Worm (Caenorhabditis elegans) whole organism, L1 larva: ENCODE data around the gene T26G10.5.

Experiments used
- C04F5.9 ChIP-seq: sonication (generic microtip); optimal IDR thresholded peaks from 2 replicates; lab custom pipeline; 2016; ENCODE audit warnings: missing genetic modification characterization, missing compliant biosample characterization
- C16A3.4 ChIP-seq: fragments of 150-350 bp; optimal IDR thresholded peaks from 2 replicates; lab custom pipeline; 2014; ENCODE audit warnings: missing biosample characterization, missing genetic modification characterization
- Y116A8C.19 ChIP-seq: sonication (generic microtip); optimal IDR thresholded peaks from 2 replicates; lab custom pipeline; 2016; ENCODE audit warnings: missing compliant biosample characterization, missing genetic modification characterization, borderline replicate concordance
- aha-1 ChIP-seq: fragments of 150-350 bp; optimal IDR thresholded peaks from 2 replicates; lab custom pipeline; 2014; ENCODE audit warnings: missing biosample characterization, missing genetic modification characterization
- aly-2 ChIP-seq: fragments of 150-350 bp; optimal IDR thresholded peaks from 2 replicates; lab custom pipeline; 2014; ENCODE audit warnings: missing biosample characterization, missing genetic modification characterization
- ama-1 ChIP-seq: fragments of 150-350 bp; optimal IDR thresholded peaks from 2 replicates; lab custom pipeline; 2014
- blmp-1 ChIP-seq: fragments of 150-350 bp; optimal IDR thresholded peaks from 2 replicates; lab custom pipeline; 2014; ENCODE audit warnings: missing biosample characterization, missing genetic modification characterization
- ceh-8 ChIP-seq: fragments of 200-800 bp; sonication (Bioruptor generic); optimal IDR thresholded peaks from 2 replicates; lab custom pipeline; 2018; ENCODE audit warnings: mild to moderate bottlenecking, missing genetic modification characterization, moderate library complexity, missing compliant biosample characterization
- ceh-82 ChIP-seq, 3 experiments: fragments of 150-350 bp in 1 of 3; sonication (generic microtip) in 2 of 3; optimal IDR thresholded peaks; 2 replicates each; lab custom pipeline; 2014 to 2017; ENCODE audit warnings: missing biosample characterization in 3 of 3, missing genetic modification characterization in 3 of 3
- dsc-1 ChIP-seq: sonication (generic microtip); optimal IDR thresholded peaks from 2 replicates; lab custom pipeline; 2016; ENCODE audit warnings: mild to moderate bottlenecking, missing genetic modification characterization, missing compliant biosample characterization
- efl-1 ChIP-seq, 4 experiments: fragments of 150-350 bp; optimal IDR thresholded peaks in 3 of 4; peaks in 1 of 4; 1 replicate in 1 of 4; 2 replicates in 3 of 4; lab custom pipeline; 2014; ENCODE audit warnings: missing biosample characterization in 2 of 4, missing genetic modification characterization in 2 of 4, missing genetic modification reagents in 2 of 4
- efl-3 ChIP-seq: fragments of 200-800 bp; sonication (Bioruptor generic); optimal IDR thresholded peaks from 2 replicates; lab custom pipeline; 2018; ENCODE audit warnings: mild to moderate bottlenecking, missing genetic modification characterization, missing compliant biosample characterization
- egl-27 ChIP-seq, 2 experiments: fragments of 150-350 bp in 1 of 2; sonication (generic microtip); optimal IDR thresholded peaks; 3 replicates each; lab custom pipeline; 2017 to 2018; ENCODE audit warnings: missing biosample characterization in 2 of 2, missing genetic modification characterization in 2 of 2, missing genetic modification reagents in 2 of 2
- elt-3 ChIP-seq, 6 experiments: fragments of 150-350 bp in 1 of 6; sonication (generic microtip); optimal IDR thresholded peaks; 2 replicates each; lab custom pipeline; 2017 to 2018; ENCODE audit warnings: missing biosample characterization in 6 of 6, missing genetic modification characterization in 6 of 6, inconsistent platforms in 1 of 6
- ets-5 ChIP-seq: fragments of 200-800 bp; sonication (Bioruptor generic); IDR thresholded peaks from 2 replicates; pipeline ENCODE4 v1.3.6; 2022; ENCODE audit warnings: missing genetic modification characterization, missing compliant biosample characterization
- fkh-4 ChIP-seq: sonication (generic microtip); optimal IDR thresholded peaks from 2 replicates; lab custom pipeline; 2016; ENCODE audit warnings: missing compliant biosample characterization, missing genetic modification characterization, borderline replicate concordance
- grh-1 ChIP-seq: fragments of 200-800 bp; sonication (Bioruptor generic); IDR thresholded peaks from 2 replicates; pipeline ENCODE4 v1.3.6; 2022; ENCODE audit warnings: missing genetic modification reagents, missing genetic modification characterization, missing compliant biosample characterization
- jun-1 ChIP-seq: fragments of 150-350 bp; optimal IDR thresholded peaks from 2 replicates; lab custom pipeline; 2014; ENCODE audit warnings: missing biosample characterization, missing genetic modification reagents, missing genetic modification characterization
- lin-13 ChIP-seq: fragments of 150-350 bp; optimal IDR thresholded peaks from 2 replicates; lab custom pipeline; 2014; ENCODE audit warnings: missing biosample characterization, missing genetic modification reagents, missing genetic modification characterization
- lin-14 ChIP-seq: fragments of 200-800 bp; sonication (Bioruptor generic); optimal IDR thresholded peaks from 2 replicates; lab custom pipeline; 2018; ENCODE audit warnings: mild to moderate bottlenecking, missing genetic modification characterization, moderate library complexity, missing compliant biosample characterization
- lin-35 ChIP-seq, 2 experiments: fragments of 150-350 bp; optimal IDR thresholded peaks; 2 replicates each; lab custom pipeline; 2014; ENCODE audit warnings: missing biosample characterization in 2 of 2, missing genetic modification characterization in 2 of 2, missing genetic modification reagents in 2 of 2
- mef-2 ChIP-seq: fragments of 150-350 bp; optimal IDR thresholded peaks from 2 replicates; lab custom pipeline; 2014; ENCODE audit warnings: missing biosample characterization, missing genetic modification characterization
- nhr-237 ChIP-seq: fragments of 150-350 bp; optimal IDR thresholded peaks from 2 replicates; lab custom pipeline; 2014; ENCODE audit warnings: missing biosample characterization, missing genetic modification characterization
- nhr-47 ChIP-seq: sonication (generic microtip); optimal IDR thresholded peaks from 2 replicates; lab custom pipeline; 2016; ENCODE audit warnings: mild to moderate bottlenecking, missing genetic modification characterization, moderate library complexity, missing compliant biosample characterization
- nhr-71 ChIP-seq: sonication (generic microtip); optimal IDR thresholded peaks from 2 replicates; lab custom pipeline; 2016; ENCODE audit warnings: mild to moderate bottlenecking, missing genetic modification characterization, moderate library complexity, missing compliant biosample characterization
- nhr-77 ChIP-seq: fragments of 150-350 bp; optimal IDR thresholded peaks from 2 replicates; lab custom pipeline; 2014; ENCODE audit warnings: missing biosample characterization, missing genetic modification characterization
- nhr-84 ChIP-seq: sonication (generic microtip); optimal IDR thresholded peaks from 2 replicates; lab custom pipeline; 2017; ENCODE audit warnings: missing biosample characterization, missing genetic modification characterization
- pqm-1 ChIP-seq: sonication (generic microtip); optimal IDR thresholded peaks from 3 replicates; lab custom pipeline; 2017; ENCODE audit warnings: missing biosample characterization, missing genetic modification characterization
- snpc-4 ChIP-seq: fragments of 150-350 bp; optimal IDR thresholded peaks from 2 replicates; lab custom pipeline; 2014; ENCODE audit warnings: missing biosample characterization, missing genetic modification characterization
- snu-23 ChIP-seq: sonication (generic microtip); optimal IDR thresholded peaks from 2 replicates; lab custom pipeline; 2016; ENCODE audit warnings: missing genetic modification characterization, missing compliant biosample characterization
- sptf-1 ChIP-seq: fragments of 150-350 bp; optimal IDR thresholded peaks from 2 replicates; lab custom pipeline; 2014; ENCODE audit warnings: missing biosample characterization, missing genetic modification characterization
- sup-37 ChIP-seq: fragments of 200-800 bp; sonication (Bioruptor generic); optimal IDR thresholded peaks from 2 replicates; lab custom pipeline; 2018; ENCODE audit warnings: mild to moderate bottlenecking, missing genetic modification characterization, missing compliant biosample characterization
- tlp-1 ChIP-seq: fragments of 150-350 bp; optimal IDR thresholded peaks from 2 replicates; lab custom pipeline; 2014; ENCODE audit warnings: missing biosample characterization, missing genetic modification characterization
- unc-130 ChIP-seq: fragments of 150-350 bp; optimal IDR thresholded peaks from 2 replicates; lab custom pipeline; 2017; ENCODE audit warnings: missing biosample characterization, missing genetic modification characterization, inconsistent platforms
- unc-62 ChIP-seq: fragments of 150-350 bp; optimal IDR thresholded peaks from 2 replicates; lab custom pipeline; 2014; ENCODE audit warnings: missing biosample characterization, missing genetic modification reagents, missing genetic modification characterization
- zag-1 ChIP-seq: fragments of 150-350 bp; optimal IDR thresholded peaks from 2 replicates; lab custom pipeline; 2014; ENCODE audit warnings: missing biosample characterization, missing genetic modification characterization

T26G10.5 gene

ce11 chrIII:9426301-9426700 lies at the start of gene T26G10.5:
Gene T26G10.5, minus strand, starts transcription at chrIII:9426401.
- TF ChIP-seq unc-62 (GFP tag; lab: Kevin White, UChicago) = no peak

ce11 chrIII:9474501-9474900 lies 48.3 kb upstream of the T26G10.5 start:
- TF ChIP-seq jun-1 (tag; lab: Kevin White, UChicago) (peak; percentile 16), fkh-4 (tag; lab: Kevin White, UChicago) (no peak), lin-14 (GFP tag; lab: Kevin White, UChicago) (peak; percentile 23), pqm-1 (tag; lab: Kevin White, UChicago) (peak; percentile 60), blmp-1 (tag; lab: Kevin White, UChicago) (peak; percentile 16), elt-3 (tag; optimal IDR thresholded peaks at IDR 0.05; lab: Kevin White, UChicago) (peak in 1 of 6 experiments; percentile 26), aha-1 (no peak), efl-1 (optimal IDR thresholded peaks at IDR 0.05; lab: Kevin White, UChicago) (no peak), efl-1 (GFP tag; optimal IDR thresholded peaks at IDR 0.05 in 1 of 2; lab: Kevin White, UChicago) (peak in 1 of 2 experiments; percentile 56)

ce11 chrIII:9472464-9472863 lies 46.3 kb upstream of the T26G10.5 start:
- no peak for TF ChIP-seq sup-37 (GFP tag; lab: Kevin White, UChicago)
- no peak for TF ChIP-seq pqm-1 (tag; lab: Kevin White, UChicago)
- TF ChIP-seq nhr-237 (tag; lab: Kevin White, UChicago) = no peak
- TF ChIP-seq lin-35 (GFP tag; optimal IDR thresholded peaks at IDR 0.05; lab: Kevin White, UChicago) = no peak
- TF ChIP-seq Y116A8C.19 (tag; lab: Kevin White, UChicago) = no peak
- no peak for TF ChIP-seq efl-1 (optimal IDR thresholded peaks at IDR 0.05; lab: Kevin White, UChicago)
- TF ChIP-seq efl-1 (GFP tag; optimal IDR thresholded peaks at IDR 0.05 in 1 of 2; lab: Kevin White, UChicago) = no peak
- no peak for TF ChIP-seq tlp-1
- TF ChIP-seq nhr-71 (tag; lab: Kevin White, UChicago) = no peak
- no peak for TF ChIP-seq aly-2 (tag; lab: Kevin White, UChicago)
- no peak for TF ChIP-seq efl-3 (GFP tag; lab: Kevin White, UChicago)
- TF ChIP-seq ets-5 (GFP tag; lab: Robert Waterston, UW) = no peak
- TF ChIP-seq dsc-1 (tag; lab: Kevin White, UChicago) = no peak
- TF ChIP-seq sptf-1 (tag; lab: Kevin White, UChicago) = no peak
- TF ChIP-seq nhr-77 (tag; lab: Kevin White, UChicago) = no peak
- TF ChIP-seq zag-1 (tag; lab: Kevin White, UChicago) = no peak
- TF ChIP-seq grh-1 (GFP tag; lab: Robert Waterston, UW) = no peak
- TF ChIP-seq C04F5.9 (tag; lab: Kevin White, UChicago) = no peak
- no peak for TF ChIP-seq lin-14 (GFP tag; lab: Kevin White, UChicago)
- no peak for TF ChIP-seq C16A3.4 (tag; lab: Kevin White, UChicago)
- TF ChIP-seq nhr-47 (tag; lab: Kevin White, UChicago) = no peak
- TF ChIP-seq, all 84 proteins: peak for 0

DNA sequence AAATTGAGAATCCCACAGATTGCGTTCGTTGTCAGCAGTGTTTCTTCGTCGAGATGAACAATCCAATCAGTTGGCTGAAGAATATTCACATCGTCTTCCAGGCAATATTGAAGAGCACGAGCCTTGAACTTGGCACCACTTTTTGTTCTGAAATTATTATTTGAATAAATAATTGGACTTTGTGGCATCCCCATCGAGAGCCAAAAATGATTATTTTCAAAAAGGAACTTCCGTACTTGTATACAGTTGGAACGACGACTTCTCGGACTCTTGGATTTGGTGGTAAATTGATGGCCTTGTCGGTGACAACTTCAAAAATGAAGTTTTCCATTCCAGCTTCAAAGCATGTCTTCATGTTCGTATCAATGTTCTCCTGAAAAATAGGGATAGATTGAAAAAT lies 45.8 kb upstream of the T26G10.5 start:
- TF ChIP-seq sup-37 (GFP tag; lab: Kevin White, UChicago) = no peak
- no peak for TF ChIP-seq lin-14 (GFP tag; lab: Kevin White, UChicago)
- no peak for TF ChIP-seq zag-1 (tag; lab: Kevin White, UChicago)
- TF ChIP-seq unc-130 (tag; lab: Kevin White, UChicago) = no peak
- TF ChIP-seq mef-2 (tag; lab: Kevin White, UChicago) = no peak
- no peak for TF ChIP-seq nhr-84 (tag; lab: Kevin White, UChicago)
- no peak for TF ChIP-seq ama-1
- no peak for TF ChIP-seq nhr-237 (tag; lab: Kevin White, UChicago)
- TF ChIP-seq egl-27 (tag; optimal IDR thresholded peaks at IDR 0.05; lab: Kevin White, UChicago) = no peak
- TF ChIP-seq snu-23 (GFP tag; lab: Kevin White, UChicago) = no peak
- no peak for TF ChIP-seq snpc-4 (tag; lab: Kevin White, UChicago)
- TF ChIP-seq ceh-8 (GFP tag; lab: Kevin White, UChicago) = no peak
- TF ChIP-seq grh-1 (GFP tag; lab: Robert Waterston, UW) = no peak
- TF ChIP-seq lin-13 (GFP tag; lab: Kevin White, UChicago) = no peak
- no peak for TF ChIP-seq ceh-82 (tag; optimal IDR thresholded peaks at IDR 0.05; lab: Kevin White, UChicago)
- no peak for TF ChIP-seq jun-1 (tag; lab: Kevin White, UChicago)
- no peak for TF ChIP-seq Y116A8C.19 (tag; lab: Kevin White, UChicago)
